Fruit fly (Drosophila melanogaster): ENCODE measurements around the gene CG10413.

CG10413 gene

DNA sequence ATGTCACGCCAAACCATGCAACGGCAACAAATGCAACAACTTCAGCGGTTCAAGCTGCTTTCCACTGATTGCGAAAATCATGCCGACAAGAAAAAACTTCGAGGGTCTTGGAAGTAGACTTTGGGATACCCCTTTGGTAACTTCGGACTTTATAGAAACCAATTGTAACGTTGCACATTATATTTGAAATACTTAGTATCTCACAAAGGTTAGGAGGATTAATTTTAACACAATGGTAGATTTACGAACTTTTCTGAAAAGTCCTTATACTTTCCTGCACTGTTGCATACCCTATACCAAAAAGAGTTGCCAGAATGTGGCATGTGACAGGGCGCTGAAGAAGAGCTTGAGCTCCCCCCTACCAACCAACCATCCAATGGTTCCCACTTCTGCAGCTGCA is 40.4 kb upstream of the CG10413 start (continued):
- TF ChIP-seq CG6808 (GFP tag; optimal IDR thresholded peaks at IDR 0.05) (peak; percentile 47), CG4318 (GFP tag; optimal IDR thresholded peaks at IDR 0.05) (peak; percentile 28), Sox102F (GFP tag; optimal IDR thresholded peaks at IDR 0.05) (peak; percentile 79), CG8319 (GFP tag; optimal IDR thresholded peaks at IDR 0.05) (peak; percentile 67), CG10631 (GFP tag; optimal IDR thresholded peaks at IDR 0.05) (peak; percentile 64), CG9139 (GFP tag; optimal IDR thresholded peaks at IDR 0.05) (no peak), CG31627 (GFP tag; optimal IDR thresholded peaks at IDR 0.05) (peak; percentile 75), svp (GFP tag) (peak; percentile 88), CG8632 (GFP tag; optimal IDR thresholded peaks at IDR 0.05) (peak; percentile 59), Hr4 (GFP tag; optimal IDR thresholded peaks at IDR 0.05) (peak; percentile 66), Ets96B (tag; optimal IDR thresholded peaks at IDR 0.05) (peak; percentile 70), CG3919 (GFP tag; optimal IDR thresholded peaks at IDR 0.05) (peak; percentile 78), salr (GFP tag; optimal IDR thresholded peaks at IDR 0.05) (peak in 1 of 2 experiments; percentile 64), CG16779 (tag; optimal IDR thresholded peaks at IDR 0.05) (peak; percentile 27), Sox14 (GFP tag; optimal IDR thresholded peaks at IDR 0.05) (peak; percentile 70), Hr39 (GFP tag; optimal IDR thresholded peaks at IDR 0.05) (peak; percentile 81), CG34406 (GFP tag; optimal IDR thresholded peaks at IDR 0.05) (peak; percentile 65), esn (GFP tag; optimal IDR thresholded peaks at IDR 0.05) (peak; percentile 83), vri (GFP tag; optimal IDR thresholded peaks at IDR 0.05) (peak; percentile 13), Ets21C (GFP tag; optimal IDR thresholded peaks at IDR 0.05) (peak; percentile 56), Smox (GFP tag; optimal IDR thresholded peaks at IDR 0.05) (peak; percentile 71), Eip78C (GFP tag) (peak; percentile 92), spab (GFP tag; optimal IDR thresholded peaks at IDR 0.05) (peak; percentile 45), lz (GFP tag; optimal IDR thresholded peaks at IDR 0.05) (peak; percentile 69)

DNA sequence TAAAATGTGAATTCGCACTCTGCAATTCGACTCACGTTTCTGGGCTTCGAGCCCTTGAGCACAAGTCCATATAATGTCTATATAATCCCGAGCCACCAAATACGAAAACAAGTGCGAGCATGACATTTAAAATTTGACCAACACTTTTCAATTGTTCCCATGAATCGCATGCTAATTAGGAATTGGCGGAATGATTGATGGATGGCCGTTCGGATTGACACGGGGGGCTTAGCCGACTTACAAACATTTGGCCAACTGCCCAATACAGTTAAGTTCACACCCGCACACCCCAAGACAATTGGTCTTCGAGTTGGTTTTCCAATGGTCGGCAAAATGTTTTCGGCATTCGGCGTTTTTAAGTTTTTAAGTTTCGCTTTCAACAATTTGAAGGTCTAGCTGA is 36.0 kb upstream of the CG10413 start:
- no peak for TF ChIP-seq CG11762 (GFP tag; optimal IDR thresholded peaks at IDR 0.05; ENCODE audit: insufficient read depth)
- TF ChIP-seq CG1621 (tag; optimal IDR thresholded peaks at IDR 0.05) = no peak
- no peak for TF ChIP-seq ss (GFP tag; optimal IDR thresholded peaks at IDR 0.05)
- TF ChIP-seq Met (GFP tag; optimal IDR thresholded peaks at IDR 0.05) = no peak
- TF ChIP-seq CG10669 (GFP tag; optimal IDR thresholded peaks at IDR 0.05) = no peak
- TF ChIP-seq CG34406 (GFP tag; optimal IDR thresholded peaks at IDR 0.05) = no peak
- TF ChIP-seq CG8119 (GFP tag; IDR thresholded peaks at IDR 0.05) = no peak
- no peak for TF ChIP-seq CG6163 (GFP tag; IDR thresholded peaks at IDR 0.05)
- TF ChIP-seq CG6792 (GFP tag; optimal IDR thresholded peaks at IDR 0.05) = no peak
- TF ChIP-seq Sox102F (GFP tag; optimal IDR thresholded peaks at IDR 0.05) = no peak
- TF ChIP-seq spab (GFP tag; optimal IDR thresholded peaks at IDR 0.05) = no peak
- TF ChIP-seq CG6276 (GFP tag; optimal IDR thresholded peaks at IDR 0.05) = no peak
- no peak for TF ChIP-seq fkh (GFP tag; optimal IDR thresholded peaks at IDR 0.05)
- TF ChIP-seq esn (GFP tag; optimal IDR thresholded peaks at IDR 0.05) = no peak
- TF ChIP-seq CG3032 (tag; optimal IDR thresholded peaks at IDR 0.05) = no peak

DNA sequence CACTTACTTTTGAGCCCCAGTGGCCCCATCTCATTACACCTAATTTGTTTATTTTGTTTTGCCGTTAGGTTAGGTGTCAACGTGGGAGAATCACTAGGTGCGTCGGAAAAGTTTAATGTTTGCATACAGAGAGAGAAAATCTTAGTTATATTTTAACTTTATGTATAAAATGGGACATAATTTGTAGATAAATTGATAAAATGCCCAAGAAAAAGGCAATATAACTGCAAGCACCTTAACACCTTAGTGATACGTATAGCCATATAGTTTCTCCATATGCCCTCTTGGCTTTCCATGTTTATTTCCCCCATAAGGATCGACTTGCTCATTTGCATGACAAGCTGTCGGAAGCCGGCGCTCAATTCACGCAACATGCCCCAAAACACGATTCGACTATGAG is 33.9 kb upstream of the CG10413 start:
- no peak for TF ChIP-seq cyc (GFP tag; optimal IDR thresholded peaks at IDR 0.05)
- TF ChIP-seq CG8119 (GFP tag; IDR thresholded peaks at IDR 0.05) = 0 out of 3 replicates have a peak, but pooled peaks have one; percentile 27
- peak; percentile 16; the same call in 1 of the 3 replicates for TF ChIP-seq CG6163 (GFP tag; IDR thresholded peaks at IDR 0.05)
- TF ChIP-seq CG11294 (GFP tag; IDR thresholded peaks at IDR 0.05) = no peak
- TF ChIP-seq CG16779 (tag; optimal IDR thresholded peaks at IDR 0.05) = no peak
- peak; percentile 65 for TF ChIP-seq Eip78C (GFP tag)
- 0 out of 2 replicates have a peak, but pooled peaks have one; percentile 32 for TF ChIP-seq CG15336 (GFP tag; IDR thresholded peaks at IDR 0.05)
- TF ChIP-seq CG32006 (GFP tag; optimal IDR thresholded peaks at IDR 0.05) = peak; percentile 50
- TF ChIP-seq salr (GFP tag; optimal IDR thresholded peaks at IDR 0.05) = no peak
- TF ChIP-seq dac (GFP tag; optimal IDR thresholded peaks at IDR 0.05) = no peak
- TF ChIP-seq eg (GFP tag; IDR thresholded peaks at IDR 0.05) = peak; percentile 40; the same call in 1 of the 3 replicates
- TF ChIP-seq Hr4 (GFP tag; optimal IDR thresholded peaks at IDR 0.05) = peak; percentile 31
- TF ChIP-seq net (GFP tag; optimal IDR thresholded peaks at IDR 0.05) = no peak
- no peak for TF ChIP-seq CG4318 (GFP tag; optimal IDR thresholded peaks at IDR 0.05)

Data from whole organism, prepupa.